Worm (Caenorhabditis elegans) whole organism, L4/young adult: ENCODE results near the gene Y54G9A.7.

Experiments used
- W03F9.2 ChIP-seq: fragments of 150-350 bp; optimal IDR thresholded peaks from 2 replicates; lab custom pipeline; 2014; ENCODE audit warnings: missing biosample characterization, missing genetic modification characterization
- dao-5 ChIP-seq: sonication (generic microtip); optimal IDR thresholded peaks from 2 replicates; lab custom pipeline; 2016; ENCODE audit warnings: missing genotype, missing genetic modification characterization, moderate library complexity, missing compliant biosample characterization

DNA sequence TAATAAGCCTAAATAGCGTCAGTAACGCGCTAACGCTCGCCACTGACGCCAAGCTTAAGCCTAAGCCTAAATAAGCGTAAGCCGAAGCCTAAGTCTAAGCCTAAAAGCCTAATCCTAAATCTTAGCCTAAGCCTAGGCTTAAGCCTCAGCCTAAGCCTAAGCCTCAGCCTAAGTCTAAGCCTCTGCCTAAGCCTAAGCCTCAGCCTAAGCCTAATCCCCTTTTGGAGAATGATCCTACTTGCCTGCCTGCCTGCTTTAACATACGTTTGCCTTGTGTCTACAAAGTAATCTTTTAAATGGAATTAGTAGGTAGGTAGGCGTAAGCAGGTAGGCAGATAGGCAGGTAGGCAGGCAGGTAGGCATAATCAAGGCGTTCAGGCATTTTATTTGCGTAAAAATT lies 10.3 kb downstream of the Y54G9A.7 start:
- TF ChIP-seq dao-5 (tag; lab: Kevin White, UChicago) = no peak
- no peak for TF ChIP-seq W03F9.2
